Fruit fly (Drosophila melanogaster): ENCODE data around the gene Sf3a2.

DNA sequence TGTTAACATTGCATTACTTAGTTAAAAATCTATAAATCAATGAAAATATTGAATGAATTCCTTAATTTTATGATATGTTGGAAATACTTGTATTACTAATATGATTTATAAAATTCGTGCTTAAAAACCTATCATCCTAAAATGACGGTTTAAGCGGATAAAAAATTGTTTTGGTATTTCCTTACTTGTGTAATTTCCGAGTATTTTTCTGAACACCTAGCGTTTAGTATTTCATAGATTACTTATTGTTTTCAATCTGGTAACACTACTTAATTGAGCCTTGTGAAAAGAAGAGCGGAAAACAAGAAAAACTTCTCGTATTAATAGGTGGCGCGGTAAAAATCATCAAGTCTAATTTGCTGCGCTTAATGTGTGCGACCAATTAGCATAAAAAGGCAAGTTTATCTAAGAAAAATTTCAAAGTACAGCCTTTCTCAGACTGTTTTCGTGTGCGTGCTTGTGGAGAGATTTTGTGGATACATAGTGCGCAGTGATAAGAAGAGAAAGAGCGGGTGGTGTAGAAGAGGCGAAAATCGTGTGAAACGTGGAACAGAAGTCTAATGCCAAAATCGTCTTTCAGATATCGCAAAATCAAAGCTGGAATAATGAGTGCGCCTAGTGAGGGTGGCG lies 8.0 kb downstream of the Sf3a2 start, which contains the start of gene Sap130:
- TF ChIP-seq CG7368 (GFP tag; optimal IDR thresholded peaks at IDR 0.05) (no peak), CG6792 (GFP tag; optimal IDR thresholded peaks at IDR 0.05) (no peak), fd59A (GFP tag; optimal IDR thresholded peaks at IDR 0.05) (no peak), CG9139 (GFP tag; optimal IDR thresholded peaks at IDR 0.05) (no peak), CG31627 (GFP tag; optimal IDR thresholded peaks at IDR 0.05) (no peak)
